Worm (Caenorhabditis elegans): ENCODE data around the gene str-79.

- TF ChIP-seq W03F9.2 (tag; optimal IDR thresholded peaks at IDR 0.05) (no peak), him-1 (tag; optimal IDR thresholded peaks at IDR 0.05) (no peak), dao-5 (tag; optimal IDR thresholded peaks at IDR 0.05) (no peak)
Measured at ce11 chrX:1989576-1989975, 19.9 kb downstream of the str-79 start, which contains the start of gene meg-3.

Data from whole organism, L4/young adult.